Fruit fly (Drosophila melanogaster) whole organism, embryonic: ENCODE results near the gene Pka-C3.

Source experiments
- Aef1 ChIP-seq: fragments of 200-800 bp; sonication (Bioruptor generic); IDR thresholded peaks from 3 replicates; pipeline ENCODE4 v1.3.6; 2022; ENCODE audit warnings: missing biosample characterization, missing genetic modification characterization
- B-H1 ChIP-seq: fragments of 200-800 bp; sonication (Bioruptor generic); IDR thresholded peaks from 3 replicates; pipeline ENCODE4 v1.3.6; 2022; ENCODE audit warnings: missing biosample characterization, missing genetic modification characterization
- CG1024 ChIP-seq: fragments of 200-800 bp; sonication (Bioruptor generic); IDR thresholded peaks from 2 replicates; pipeline ENCODE4 v1.3.6; 2022; ENCODE audit warnings: missing biosample characterization, missing genetic modification characterization
- CG10462 ChIP-seq: fragments of 200-800 bp; sonication (Bioruptor generic); optimal IDR thresholded peaks from 2 replicates; lab custom pipeline; 2016; ENCODE audit warnings: missing biosample characterization, missing genetic modification characterization
- CG10565 ChIP-seq: fragments of 200-800 bp; sonication (Bioruptor generic); optimal IDR thresholded peaks from 3 replicates; lab custom pipeline; 2016; ENCODE audit warnings: missing biosample characterization, mild to moderate bottlenecking, missing genetic modification characterization
- CG11723 ChIP-seq: fragments of 200-800 bp; sonication (Bioruptor generic); optimal IDR thresholded peaks from 2 replicates; lab custom pipeline; 2017; ENCODE audit warnings: missing biosample characterization, mild to moderate bottlenecking, missing genetic modification characterization
- CG12155 ChIP-seq: fragments of 200-800 bp; sonication (Bioruptor generic); optimal IDR thresholded peaks from 3 replicates; lab custom pipeline; 2016; ENCODE audit warnings: missing biosample characterization, missing genetic modification characterization
- CG13296 ChIP-seq: fragments of 200-800 bp; sonication (Bioruptor generic); optimal IDR thresholded peaks from 3 replicates; lab custom pipeline; 2018; ENCODE audit warnings: missing biosample characterization, mild to moderate bottlenecking, missing genetic modification characterization
- CG14667 ChIP-seq: fragments of 200-800 bp; sonication (Bioruptor generic); IDR thresholded peaks from 2 replicates; pipeline ENCODE4 v1.3.6; 2022; ENCODE audit warnings: missing biosample characterization, missing genetic modification characterization
- CG15514 ChIP-seq: fragments of 200-800 bp; sonication (Bioruptor generic); optimal IDR thresholded peaks from 3 replicates; lab custom pipeline; 2017; ENCODE audit warnings: missing biosample characterization, missing genetic modification characterization, mild to moderate bottlenecking, moderate library complexity, missing genetic modification reagents
- CG16779 ChIP-seq: fragments of 200-800 bp; sonication (Bioruptor generic); IDR thresholded peaks from 2 replicates; pipeline ENCODE4 v1.3.6; 2022; ENCODE audit warnings: missing biosample characterization, missing genetic modification characterization
- CG16863 ChIP-seq: fragments of 200-800 bp; sonication (Bioruptor generic); optimal IDR thresholded peaks from 3 replicates; lab custom pipeline; 2016; ENCODE audit warnings: missing biosample characterization, missing genetic modification characterization
- CG18619 ChIP-seq: fragments of 200-800 bp; sonication (Bioruptor generic); optimal IDR thresholded peaks from 3 replicates; lab custom pipeline; 2017; ENCODE audit warnings: missing biosample characterization, mild to moderate bottlenecking, missing genetic modification characterization
- CG2712 ChIP-seq: fragments of 200-800 bp; optimal IDR thresholded peaks from 3 replicates; lab custom pipeline; 2019; ENCODE audit warnings: missing biosample characterization, mild to moderate bottlenecking, missing genetic modification characterization, moderate library complexity
- CG5180 ChIP-seq: fragments of 200-800 bp; sonication (Bioruptor generic); optimal IDR thresholded peaks from 3 replicates; lab custom pipeline; 2017; ENCODE audit warnings: missing biosample characterization, missing genetic modification characterization, mild to moderate bottlenecking, moderate library complexity, missing genetic modification reagents
- CG6683 ChIP-seq: fragments of 200-800 bp; sonication (Bioruptor generic); optimal IDR thresholded peaks from 2 replicates; lab custom pipeline; 2017; ENCODE audit warnings: missing biosample characterization, mild to moderate bottlenecking, missing genetic modification characterization, missing genetic modification reagents
- Camta ChIP-seq: fragments of 200-800 bp; sonication (Bioruptor generic); optimal IDR thresholded peaks from 2 replicates; lab custom pipeline; 2016; ENCODE audit warnings: missing biosample characterization, missing genetic modification characterization
- Dbx ChIP-seq: fragments of 200-800 bp; sonication (Bioruptor generic); IDR thresholded peaks from 3 replicates; pipeline ENCODE4 v1.3.6; 2022; ENCODE audit warnings: missing biosample characterization, missing genetic modification characterization
- Dref ChIP-seq: fragments of 200-800 bp; sonication (Bioruptor generic); IDR thresholded peaks from 2 replicates; pipeline ENCODE4 v1.3.6; 2022; ENCODE audit warnings: missing biosample characterization, missing genetic modification characterization
- ERR ChIP-seq: fragments of 200-800 bp; sonication (Bioruptor generic); optimal IDR thresholded peaks from 2 replicates; lab custom pipeline; 2016; ENCODE audit warnings: missing biosample characterization, missing genetic modification characterization
- Fer3 ChIP-seq: fragments of 200-800 bp; sonication (Bioruptor generic); optimal IDR thresholded peaks from 2 replicates; lab custom pipeline; 2018; ENCODE audit warnings: missing biosample characterization, mild to moderate bottlenecking, missing genetic modification characterization, moderate library complexity
- Mrtf ChIP-seq: fragments of 200-800 bp; sonication (Bioruptor generic); IDR thresholded peaks from 3 replicates; pipeline ENCODE4 v1.3.6; 2022; ENCODE audit warnings: missing biosample characterization, missing genetic modification characterization
- Pdp1 ChIP-seq, 2 experiments: fragments of 200-800 bp; sonication (Bioruptor generic); optimal IDR thresholded peaks; 3 replicates each; lab custom pipeline; 2016; ENCODE audit warnings: missing biosample characterization in 2 of 2, missing genetic modification characterization in 2 of 2, mild to moderate bottlenecking in 1 of 2, moderate library complexity in 1 of 2
- Ptx1 ChIP-seq: fragments of 200-800 bp; sonication (Bioruptor generic); IDR thresholded peaks from 2 replicates; pipeline ENCODE4 v1.3.6; 2022; ENCODE audit warnings: missing biosample characterization, missing genetic modification characterization
- Rfx ChIP-seq: fragments of 200-800 bp; sonication (Bioruptor generic); IDR thresholded peaks from 2 replicates; pipeline ENCODE4 v1.3.6; 2022; ENCODE audit warnings: missing biosample characterization, missing genetic modification characterization
- Sox102F ChIP-seq: fragments of 200-800 bp; sonication (Bioruptor generic); optimal IDR thresholded peaks from 2 replicates; lab custom pipeline; 2018; ENCODE audit warnings: missing biosample characterization, mild to moderate bottlenecking, missing genetic modification characterization, moderate library complexity
- abd-A ChIP-seq: fragments of 200-800 bp; sonication (Bioruptor generic); optimal IDR thresholded peaks from 3 replicates; lab custom pipeline; 2019; ENCODE audit warnings: missing biosample characterization, mild to moderate bottlenecking, missing genetic modification characterization, moderate library complexity
- bbx ChIP-seq: fragments of 200-800 bp; sonication (Bioruptor generic); IDR thresholded peaks from 2 replicates; pipeline ENCODE4 v1.3.6; 2022; ENCODE audit warnings: missing biosample characterization, missing genetic modification characterization; ENCODE audit not compliant: partially characterized antibody
- chif ChIP-seq, 2 experiments: fragments of 200-800 bp; sonication (Bioruptor generic); optimal IDR thresholded peaks; 3 replicates each; lab custom pipeline; 2016; ENCODE audit warnings: missing biosample characterization in 2 of 2, missing genetic modification characterization in 2 of 2
- dati ChIP-seq: fragments of 200-800 bp; sonication (Bioruptor generic); IDR thresholded peaks from 2 replicates; pipeline ENCODE4 v1.3.6; 2022; ENCODE audit warnings: missing biosample characterization, missing genetic modification characterization
- ewg ChIP-seq: fragments of 200-800 bp; sonication (Bioruptor generic); optimal IDR thresholded peaks from 3 replicates; lab custom pipeline; 2017; ENCODE audit warnings: mild to moderate bottlenecking, missing biosample characterization, missing genetic modification reagents, missing genetic modification characterization
- gce ChIP-seq: fragments of 200-800 bp; sonication (Bioruptor generic); IDR thresholded peaks from 3 replicates; pipeline ENCODE4 v1.3.6; 2022; ENCODE audit warnings: missing biosample characterization, missing genetic modification characterization
- gcm2 ChIP-seq: fragments of 200-800 bp; sonication (Bioruptor generic); optimal IDR thresholded peaks from 2 replicates; lab custom pipeline; 2016; ENCODE audit warnings: missing biosample characterization, missing genetic modification characterization
- grau ChIP-seq: fragments of 200-800 bp; optimal IDR thresholded peaks from 3 replicates; lab custom pipeline; 2019; ENCODE audit warnings: missing biosample characterization, mild to moderate bottlenecking, missing genetic modification characterization, moderate library complexity
- her ChIP-seq: fragments of 200-800 bp; sonication (Bioruptor generic); optimal IDR thresholded peaks from 2 replicates; lab custom pipeline; 2016; ENCODE audit warnings: missing biosample characterization, missing genetic modification characterization
- kah ChIP-seq: fragments of 200-800 bp; sonication (Bioruptor generic); optimal IDR thresholded peaks from 2 replicates; lab custom pipeline; 2018; ENCODE audit warnings: missing biosample characterization, mild to moderate bottlenecking, missing genetic modification characterization
- lov ChIP-seq, 2 experiments: fragments of 200-800 bp in 1 of 2; fragments of >200 bp in 1 of 2; sonication (Bioruptor generic) in 1 of 2; IDR thresholded peaks in 1 of 2; optimal IDR thresholded peaks in 1 of 2; 2 replicates in 1 of 2; 3 replicates in 1 of 2; pipeline versions ENCODE4 v1.3.6 to Lab custom; 2017 to 2022; ENCODE audit warnings: missing biosample characterization in 1 of 2, missing genetic modification characterization in 1 of 2
- maf-S ChIP-seq: fragments of 200-800 bp; sonication (Bioruptor generic); optimal IDR thresholded peaks from 2 replicates; lab custom pipeline; 2016; ENCODE audit warnings: missing biosample characterization, missing genetic modification characterization
- mld ChIP-seq: fragments of 200-800 bp; sonication (Bioruptor generic); IDR thresholded peaks from 3 replicates; pipeline ENCODE4 v1.3.6; 2022; ENCODE audit warnings: missing biosample characterization, missing genetic modification characterization; ENCODE audit not compliant: partially characterized antibody
- pzg ChIP-seq: fragments of 200-800 bp; sonication (Bioruptor generic); optimal IDR thresholded peaks from 3 replicates; lab custom pipeline; 2018; ENCODE audit warnings: missing biosample characterization, mild to moderate bottlenecking, missing genetic modification characterization, moderate library complexity
- ranshi ChIP-seq: fragments of 200-800 bp; sonication (Bioruptor generic); IDR thresholded peaks from 2 replicates; pipeline ENCODE4 v1.3.6; 2022; ENCODE audit warnings: missing biosample characterization, missing genetic modification characterization
- repo ChIP-seq: fragments of 200-800 bp; sonication (Bioruptor generic); optimal IDR thresholded peaks from 2 replicates; lab custom pipeline; 2016; ENCODE audit warnings: missing biosample characterization, missing genetic modification characterization
- sc ChIP-seq, 3 experiments: fragments of >200 bp in 2 of 3; fragments of 200-800 bp in 1 of 3; sonication (Bioruptor generic) in 1 of 3; optimal IDR thresholded peaks; 2 replicates in 2 of 3; 3 replicates in 1 of 3; lab custom pipeline; 2017; ENCODE audit warnings: mild to moderate bottlenecking in 1 of 3, missing biosample characterization in 1 of 3, missing genetic modification characterization in 1 of 3, missing genetic modification reagents in 1 of 3
- scrt ChIP-seq: fragments of 200-800 bp; sonication (Bioruptor generic); optimal IDR thresholded peaks from 2 replicates; lab custom pipeline; 2018; ENCODE audit warnings: missing biosample characterization, mild to moderate bottlenecking, missing genetic modification characterization, moderate library complexity
- sqz ChIP-seq: fragments of 200-800 bp; sonication (Bioruptor generic); optimal IDR thresholded peaks from 3 replicates; lab custom pipeline; 2018; ENCODE audit warnings: missing biosample characterization, mild to moderate bottlenecking, missing genetic modification characterization
- stc ChIP-seq: fragments of 200-800 bp; sonication (Bioruptor generic); IDR thresholded peaks from 2 replicates; pipeline ENCODE4 v1.3.6; 2022; ENCODE audit warnings: missing biosample characterization, missing genetic modification characterization
- unc-4 ChIP-seq: fragments of 200-800 bp; sonication (Bioruptor generic); IDR thresholded peaks from 2 replicates; pipeline ENCODE4 v1.3.6; 2022; ENCODE audit warnings: missing biosample characterization, missing genetic modification characterization; ENCODE audit not compliant: partially characterized antibody
- unpg ChIP-seq: fragments of 200-800 bp; sonication (Bioruptor generic); optimal IDR thresholded peaks from 3 replicates; lab custom pipeline; 2018; ENCODE audit warnings: missing biosample characterization, mild to moderate bottlenecking, missing genetic modification characterization, moderate library complexity
- z ChIP-seq: fragments of 200-800 bp; sonication (Bioruptor generic); IDR thresholded peaks from 3 replicates; pipeline ENCODE4 v1.3.6; 2022; ENCODE audit warnings: missing biosample characterization, missing genetic modification characterization

Gene Pka-C3

DNA sequence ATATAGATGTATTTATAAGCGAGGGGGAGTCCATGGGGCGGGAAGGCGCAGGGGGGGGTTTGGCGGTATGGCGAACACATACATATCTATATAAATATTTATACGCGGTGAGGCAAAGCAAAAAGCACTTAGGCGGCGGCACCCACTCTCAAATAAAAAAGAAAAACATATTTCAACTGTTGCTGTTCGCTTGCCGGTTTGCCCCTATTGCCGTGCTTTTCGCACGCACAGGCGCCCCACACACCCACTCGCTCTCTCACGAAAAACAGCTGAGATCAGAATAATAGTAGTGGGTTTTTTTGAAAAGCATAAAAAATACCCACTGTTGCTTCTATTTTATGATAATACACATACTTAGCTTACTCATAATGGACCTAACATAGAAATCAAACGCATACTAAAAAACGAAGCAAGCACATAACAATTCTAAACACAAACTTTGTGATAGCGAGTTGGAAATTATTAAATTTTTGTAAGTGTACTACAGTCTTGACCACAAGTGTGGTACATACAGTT is 46.6 kb upstream of the Pka-C3 start (continued):
- TF ChIP-seq Sox102F (GFP tag; lab: Kevin White, UChicago) = peak; percentile 62
- TF ChIP-seq lov (optimal IDR thresholded peaks at IDR 0.05; lab: Kevin White, UChicago) = no peak
- no peak for TF ChIP-seq lov (GFP tag; IDR thresholded peaks at IDR 0.05; lab: Robert Waterston, UW)
- peak; percentile 87 for TF ChIP-seq scrt (GFP tag; lab: Kevin White, UChicago)
- TF ChIP-seq CG18619 (GFP tag; lab: Kevin White, UChicago) = peak; percentile 80
- peak; percentile 76 for TF ChIP-seq Ptx1 (GFP tag; lab: Robert Waterston, UW)
- TF ChIP-seq bbx (GFP tag; lab: Robert Waterston, UW) = no peak
- TF ChIP-seq sqz (GFP tag; lab: Kevin White, UChicago) = peak; percentile 35
- peak; percentile 72 for TF ChIP-seq ERR (GFP tag; lab: Kevin White, UChicago)
- TF ChIP-seq CG15514 = peak; percentile 72
- TF ChIP-seq Dref (GFP tag; lab: Robert Waterston, UW) = no peak
- TF ChIP-seq CG6683 (GFP tag; lab: Kevin White, UChicago) = peak; percentile 5
- TF ChIP-seq Rfx = peak; percentile 83
- no peak for TF ChIP-seq sc (optimal IDR thresholded peaks at IDR 0.05; lab: Kevin White, UChicago)
- no peak for TF ChIP-seq sc (GFP tag; optimal IDR thresholded peaks at IDR 0.05; lab: Kevin White, UChicago)
- peak; percentile 58 for TF ChIP-seq Aef1
- peak; percentile 55; the same call in 1 of the 2 replicates for TF ChIP-seq ranshi (GFP tag; lab: Robert Waterston, UW)
- peak; percentile 94 for TF ChIP-seq abd-A (tag; lab: Kevin White, UChicago)
- TF ChIP-seq CG12155 = peak; percentile 76
- TF ChIP-seq gcm2 (GFP tag; lab: Kevin White, UChicago) = peak; percentile 73
- no peak; the same call in 2 of the 3 replicates for TF ChIP-seq Mrtf (GFP tag; lab: Robert Waterston, UW)
- TF ChIP-seq gce (GFP tag; lab: Robert Waterston, UW) = no peak
- peak; percentile 85 for TF ChIP-seq Fer3 (tag; lab: Kevin White, UChicago)
- peak; percentile 26; the same call in 2 of the 3 replicates for TF ChIP-seq B-H1
- no peak for TF ChIP-seq mld
- no peak for TF ChIP-seq dati (GFP tag; lab: Robert Waterston, UW)
- TF ChIP-seq CG14667 = no peak; the same call in 1 of the 2 replicates
- peak; percentile 71 for TF ChIP-seq repo (GFP tag; lab: Kevin White, UChicago)
- peak; percentile 35 for TF ChIP-seq CG5180
- TF ChIP-seq CG16779 = no peak
- TF ChIP-seq maf-S (GFP tag; lab: Kevin White, UChicago) = peak; percentile 77
- TF ChIP-seq kah (GFP tag; lab: Kevin White, UChicago) = no peak
- TF ChIP-seq CG10462 (GFP tag; lab: Kevin White, UChicago) = no peak
- TF ChIP-seq pzg (GFP tag; lab: Kevin White, UChicago) = peak; percentile 11
- TF ChIP-seq Camta (GFP tag; lab: Kevin White, UChicago) = peak; percentile 67
- no peak for TF ChIP-seq CG10565 (GFP tag; lab: Kevin White, UChicago)
- peak; percentile 85 for TF ChIP-seq her
- TF ChIP-seq CG16863 (GFP tag; lab: Kevin White, UChicago) = peak; percentile 52
- peak; percentile 26 for TF ChIP-seq CG11723
- TF ChIP-seq z (GFP tag; lab: Robert Waterston, UW) = no peak
- TF ChIP-seq CG2712 (tag; lab: Kevin White, UChicago) = peak; percentile 68
- TF ChIP-seq CG13296 (GFP tag; lab: Kevin White, UChicago) = peak; percentile 88
- peak; percentile 89 for TF ChIP-seq grau (tag; lab: Kevin White, UChicago)
- peak; percentile 47 to 55 for TF ChIP-seq chif (GFP tag; optimal IDR thresholded peaks at IDR 0.05; lab: Kevin White, UChicago)
- TF ChIP-seq Dbx (GFP tag; lab: Robert Waterston, UW) = peak; percentile 75; the same call in 2 of the 3 replicates
- TF ChIP-seq CG1024 (GFP tag; lab: Robert Waterston, UW) = no peak
- TF ChIP-seq unpg (GFP tag; lab: Kevin White, UChicago) = peak; percentile 76
- peak; percentile 66 for TF ChIP-seq stc (GFP tag; lab: Robert Waterston, UW)
- peak; percentile 40 for TF ChIP-seq ewg (GFP tag; lab: Kevin White, UChicago)
- TF ChIP-seq Pdp1 (GFP tag; optimal IDR thresholded peaks at IDR 0.05; lab: Kevin White, UChicago) = peak; percentile 73 to 78
- no peak for TF ChIP-seq unc-4 (GFP tag; lab: Robert Waterston, UW)
